Fruit fly (Drosophila melanogaster): ENCODE data around the gene loj.
A peak's percentile ranks its signal among the peaks of the same experiment; 100 is the strongest.

The loj gene

dm6 chr3L:6124616-6125408 is 30.0 kb downstream of the loj start:
- no peak for TF ChIP-seq CG8478 (optimal IDR thresholded peaks at IDR 0.05)
- peak; percentile 91 to 94 for TF ChIP-seq CTCF (optimal IDR thresholded peaks at IDR 0.05)

dm6 chr3L:6125409-6125689 is 30.6 kb downstream of the loj start:
- TF ChIP-seq CG8478 (optimal IDR thresholded peaks at IDR 0.05) (no peak), CTCF (optimal IDR thresholded peaks at IDR 0.05) (no peak)

- TF ChIP-seq CG8478 (optimal IDR thresholded peaks at IDR 0.05) (no peak), CTCF (optimal IDR thresholded peaks at IDR 0.05) (no peak)
Measured at dm6 chr3L:6129591-6129990, 34.8 kb downstream of the loj start.

DNA sequence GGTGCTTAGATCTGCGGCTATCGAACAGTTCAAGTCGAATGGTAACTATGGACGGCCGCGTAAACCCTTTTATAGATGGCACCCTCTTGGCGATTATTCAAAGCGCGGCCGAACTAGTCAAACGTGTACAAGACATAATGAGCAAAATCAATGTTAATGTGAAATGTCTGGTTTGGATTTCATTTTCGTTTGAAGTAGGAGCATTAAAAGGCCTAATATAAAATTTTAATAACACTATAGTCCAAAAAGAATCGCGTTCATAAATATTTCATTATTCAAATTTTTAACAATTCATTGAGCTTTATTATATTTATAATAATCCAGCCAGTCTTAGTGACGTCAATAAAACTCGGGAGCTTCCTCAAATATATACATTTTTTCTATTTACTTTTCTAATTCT is 36.2 kb downstream of the loj start, which contains the start of gene Lcp65Ag3:
Lcp65Ag3 (minus strand) TSS at position 46 of the 400 bp plus-strand sequence.
- no peak for TF ChIP-seq CTCF (optimal IDR thresholded peaks at IDR 0.05)
- no peak for TF ChIP-seq CG8478 (optimal IDR thresholded peaks at IDR 0.05)

dm6 chr3L:6132009-6132408 is 37.2 kb downstream of the loj start, which contains the start of gene Cpr65Au:
Cpr65Au (minus strand) TSS chr3L:6132109.
- no peak for TF ChIP-seq CTCF (optimal IDR thresholded peaks at IDR 0.05)
- no peak for TF ChIP-seq CG8478 (optimal IDR thresholded peaks at IDR 0.05)

dm6 chr3L:6133546-6133945 is 38.8 kb downstream of the loj start, which contains the start of gene Lcp65Ag2:
Lcp65Ag2 (minus strand) TSS chr3L:6133593.
- TF ChIP-seq CTCF (optimal IDR thresholded peaks at IDR 0.05), result no peak
- no peak for TF ChIP-seq CG8478 (optimal IDR thresholded peaks at IDR 0.05)

- no peak for TF ChIP-seq CG8478 (optimal IDR thresholded peaks at IDR 0.05)
- TF ChIP-seq CTCF (optimal IDR thresholded peaks at IDR 0.05), result no peak
Measured at dm6 chr3L:6135174-6135573, 40.4 kb downstream of the loj start, which contains the start of gene Lcp65Ag1. Lcp65Ag1 (minus strand) TSS chr3L:6135274.

DNA sequence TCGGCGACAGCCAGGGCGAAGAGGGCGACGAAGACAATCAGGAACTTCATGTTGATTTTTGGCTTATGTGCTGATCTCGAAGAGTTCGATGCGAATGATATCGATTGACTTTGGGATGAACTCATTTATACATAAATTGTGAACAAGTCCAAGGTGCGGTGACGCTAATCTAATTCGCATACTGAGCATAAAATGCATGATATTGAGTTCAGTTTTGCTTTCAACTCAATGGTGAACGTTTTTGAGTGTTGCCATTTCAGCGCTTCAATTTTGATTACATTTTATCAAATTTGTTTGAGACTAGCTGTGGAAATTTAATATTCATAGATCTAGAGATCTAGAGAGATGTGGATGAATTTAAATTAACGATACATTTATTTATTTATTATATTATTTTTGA is 41.9 kb downstream of the loj start, which contains the start of gene Lcp65Af:
Lcp65Af (minus strand) TSS at position 101 of the 400 bp plus-strand sequence.
- TF ChIP-seq CG8478 (optimal IDR thresholded peaks at IDR 0.05) (no peak), CTCF (optimal IDR thresholded peaks at IDR 0.05) (no peak)

DNA sequence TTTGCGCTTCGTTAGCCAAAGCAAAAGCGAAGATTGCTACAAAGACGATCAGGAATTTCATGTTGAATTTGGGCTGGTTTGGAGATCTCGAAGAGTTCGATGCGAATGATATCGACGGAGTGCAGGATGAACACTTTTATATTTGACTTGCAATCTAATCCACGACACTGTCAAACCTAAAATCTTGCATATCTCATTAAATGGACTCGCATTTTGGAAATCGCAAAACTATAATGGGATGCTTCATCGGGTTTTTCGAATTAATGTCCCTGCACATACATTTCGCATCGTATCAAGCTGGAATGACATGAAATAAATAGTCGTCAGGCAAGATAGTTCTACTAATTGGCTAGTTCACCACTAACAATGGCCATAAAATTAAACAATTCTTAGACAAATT is 43.2 kb downstream of the loj start, which contains the start of gene Lcp65Ae:
Lcp65Ae (minus strand) TSS at position 101 of the 400 bp plus-strand sequence.
- no peak for TF ChIP-seq CG8478 (optimal IDR thresholded peaks at IDR 0.05)
- no peak for TF ChIP-seq CTCF (optimal IDR thresholded peaks at IDR 0.05)

- TF ChIP-seq CTCF (optimal IDR thresholded peaks at IDR 0.05) (no peak), CG8478 (optimal IDR thresholded peaks at IDR 0.05) (no peak)
Measured at dm6 chr3L:6138586-6138985, 43.8 kb downstream of the loj start.

dm6 chr3L:6139924-6140574 is 45.3 kb downstream of the loj start, which contains the start of gene Cpr65Av:
Cpr65Av (minus strand) TSS chr3L:6139974.
- no peak for TF ChIP-seq CTCF (optimal IDR thresholded peaks at IDR 0.05)
- TF ChIP-seq CG8478 (optimal IDR thresholded peaks at IDR 0.05), result no peak

dm6 chr3L:6140771-6141472 is 46.1 kb downstream of the loj start:
- no peak for TF ChIP-seq CTCF (optimal IDR thresholded peaks at IDR 0.05)
- no peak for TF ChIP-seq CG8478 (optimal IDR thresholded peaks at IDR 0.05)

DNA sequence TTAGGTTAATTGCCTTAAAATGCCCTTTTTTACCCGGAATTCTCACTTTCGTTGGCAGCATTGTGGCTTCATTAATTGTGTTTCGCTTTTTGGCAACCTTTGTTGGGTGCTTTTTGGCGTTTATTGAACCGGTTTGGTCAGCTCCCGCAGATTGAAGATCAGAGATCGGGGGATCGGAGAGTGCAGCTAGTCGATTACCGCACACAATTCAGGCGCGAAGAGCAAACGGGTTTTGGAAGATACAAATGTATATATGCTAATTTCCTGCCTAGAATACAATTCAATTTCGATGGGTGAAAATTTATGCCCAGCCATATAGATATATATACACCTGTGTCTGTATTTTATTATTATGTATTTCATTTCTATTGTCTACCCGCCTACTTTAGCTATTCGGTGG is 46.8 kb downstream of the loj start:
- TF ChIP-seq CG8478 (optimal IDR thresholded peaks at IDR 0.05), result no peak
- TF ChIP-seq CTCF (optimal IDR thresholded peaks at IDR 0.05), result no peak

DNA sequence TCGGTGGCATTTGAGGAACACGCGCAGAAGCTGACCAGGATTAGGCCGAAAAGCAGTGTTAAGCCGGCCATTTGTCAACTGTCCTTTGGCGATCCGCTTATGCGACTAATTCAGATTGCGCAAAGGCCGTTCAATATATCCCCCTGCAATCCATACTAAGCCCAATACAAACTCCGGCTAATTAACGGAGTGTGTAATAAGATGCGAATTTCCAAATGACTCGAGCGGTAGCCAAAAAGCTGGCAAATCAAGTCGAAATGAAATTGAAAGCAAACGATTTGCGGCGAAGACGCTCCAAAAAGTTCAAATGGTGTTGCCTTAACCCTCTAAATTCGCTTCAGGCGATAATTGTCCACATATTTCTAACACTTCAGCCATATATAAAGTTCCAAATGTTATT is 47.5 kb downstream of the loj start, which contains the start of gene Cpr65Aw:
Cpr65Aw (minus strand) TSS at position 101 of the 400 bp plus-strand sequence.
- no peak for TF ChIP-seq CG8478 (optimal IDR thresholded peaks at IDR 0.05)
- TF ChIP-seq CTCF (optimal IDR thresholded peaks at IDR 0.05), result no peak

dm6 chr3L:6143188-6143755 is 48.5 kb downstream of the loj start, which contains the start of gene Lcp65Ad:
Lcp65Ad (plus strand) TSS chr3L:6143395.
- TF ChIP-seq CG8478 (optimal IDR thresholded peaks at IDR 0.05), result no peak
